Worm (Caenorhabditis elegans) whole organism, mixed stage, embryonic: ENCODE data around the gene C45H4.21.
"Not testable (repeated sequence)": the region's sequence is repeated elsewhere in the genome, so short reads cannot be mapped to it uniquely, and the experiment has no call there.

Experiments
- M03D4.4 ChIP-seq: sonication (generic microtip); optimal IDR thresholded peaks from 2 replicates; lab custom pipeline; 2017; ENCODE audit warnings: mild to moderate bottlenecking, missing genetic modification characterization, missing compliant biosample characterization
- bed-3 ChIP-seq: fragments of 200-800 bp; sonication (Bioruptor generic); optimal IDR thresholded peaks from 3 replicates; lab custom pipeline; 2018; ENCODE audit warnings: mild to moderate bottlenecking, missing genetic modification characterization, moderate library complexity, missing compliant biosample characterization
- blmp-1 ChIP-seq: fragments of 150-350 bp; optimal IDR thresholded peaks from 2 replicates; lab custom pipeline; 2014; ENCODE audit warnings: missing biosample characterization, missing genetic modification characterization
- ceh-39 ChIP-seq: fragments of 150-350 bp; optimal IDR thresholded peaks from 2 replicates; lab custom pipeline; 2014; ENCODE audit warnings: missing biosample characterization, missing genetic modification characterization
- ceh-43 ChIP-seq: fragments of 200-800 bp; sonication (Bioruptor generic); optimal IDR thresholded peaks from 2 replicates; lab custom pipeline; 2018; ENCODE audit warnings: mild to moderate bottlenecking, missing genetic modification characterization, moderate library complexity, missing compliant biosample characterization
- ces-1 ChIP-seq: fragments of 150-350 bp; optimal IDR thresholded peaks from 2 replicates; lab custom pipeline; 2014; ENCODE audit warnings: missing biosample characterization, missing genetic modification reagents, missing genetic modification characterization
- cnd-1 ChIP-seq: fragments of 200-800 bp; sonication (Bioruptor generic); optimal IDR thresholded peaks from 2 replicates; lab custom pipeline; 2018; ENCODE audit warnings: mild to moderate bottlenecking, missing genetic modification characterization, missing compliant biosample characterization
- drap-1 ChIP-seq: fragments of 200-800 bp; sonication (Bioruptor generic); optimal IDR thresholded peaks from 3 replicates; lab custom pipeline; 2018; ENCODE audit warnings: mild to moderate bottlenecking, missing genetic modification characterization, missing compliant biosample characterization
- elt-1 ChIP-seq: sonication (generic microtip); optimal IDR thresholded peaks from 2 replicates; lab custom pipeline; 2017; ENCODE audit warnings: missing genetic modification characterization, mild to moderate bottlenecking, missing compliant biosample characterization, antibody characterized with exemption, moderate library complexity, borderline replicate concordance; ENCODE audit not compliant: insufficient read depth
- elt-3 ChIP-seq: fragments of 150-350 bp; optimal IDR thresholded peaks from 2 replicates; lab custom pipeline; 2014; ENCODE audit warnings: missing biosample characterization, missing genetic modification characterization
- flh-1 ChIP-seq: fragments of 200-800 bp; sonication (Bioruptor generic); optimal IDR thresholded peaks from 2 replicates; lab custom pipeline; 2018; ENCODE audit warnings: mild to moderate bottlenecking, missing genetic modification characterization, moderate library complexity, missing compliant biosample characterization
- ham-2 ChIP-seq: fragments of 200-800 bp; sonication (Bioruptor generic); optimal IDR thresholded peaks from 2 replicates; lab custom pipeline; 2018; ENCODE audit warnings: mild to moderate bottlenecking, missing genetic modification characterization, missing compliant biosample characterization
- hlh-1 ChIP-seq: fragments of 150-350 bp; optimal IDR thresholded peaks from 2 replicates; lab custom pipeline; 2014; ENCODE audit warnings: missing biosample characterization, missing genetic modification reagents, missing genetic modification characterization
- lin-32 ChIP-seq: fragments of 200-800 bp; sonication (Bioruptor generic); optimal IDR thresholded peaks from 2 replicates; lab custom pipeline; 2018; ENCODE audit warnings: mild to moderate bottlenecking, missing genetic modification characterization, missing compliant biosample characterization
- lsy-2 ChIP-seq: fragments of 150-350 bp; optimal IDR thresholded peaks from 2 replicates; lab custom pipeline; 2014; ENCODE audit warnings: missing biosample characterization, missing genetic modification characterization
- mab-5 ChIP-seq: fragments of 150-350 bp; optimal IDR thresholded peaks from 2 replicates; lab custom pipeline; 2014; ENCODE audit warnings: missing biosample characterization, missing genetic modification characterization
- mep-1 ChIP-seq: fragments of 150-350 bp; optimal IDR thresholded peaks from 2 replicates; lab custom pipeline; 2017; ENCODE audit warnings: missing biosample characterization, missing genetic modification reagents, missing genetic modification characterization, inconsistent platforms
- mls-2 ChIP-seq: sonication (generic microtip); optimal IDR thresholded peaks from 2 replicates; lab custom pipeline; 2016; ENCODE audit warnings: mild to moderate bottlenecking, missing genetic modification characterization, moderate library complexity, missing compliant biosample characterization
- nhr-12 ChIP-seq: fragments of 150-350 bp; optimal IDR thresholded peaks from 2 replicates; lab custom pipeline; 2014; ENCODE audit warnings: missing biosample characterization, missing genetic modification characterization
- nhr-2 ChIP-seq: fragments of 150-350 bp; optimal IDR thresholded peaks from 2 replicates; lab custom pipeline; 2014; ENCODE audit warnings: missing biosample characterization, missing genetic modification characterization
- nhr-28 ChIP-seq: fragments of 150-350 bp; optimal IDR thresholded peaks from 2 replicates; lab custom pipeline; 2014; ENCODE audit warnings: missing biosample characterization, missing genetic modification characterization
- nhr-76 ChIP-seq: sonication (generic microtip); optimal IDR thresholded peaks from 2 replicates; lab custom pipeline; 2017; ENCODE audit warnings: missing biosample characterization, missing genetic modification characterization
- sem-2 ChIP-seq: fragments of 200-800 bp; sonication (Bioruptor generic); optimal IDR thresholded peaks from 2 replicates; lab custom pipeline; 2018; ENCODE audit warnings: mild to moderate bottlenecking, missing genetic modification characterization, missing compliant biosample characterization
- snpc-4 ChIP-seq: fragments of 150-350 bp; optimal IDR thresholded peaks from 2 replicates; lab custom pipeline; 2014; ENCODE audit warnings: missing biosample characterization, missing genetic modification characterization
- sptf-1 ChIP-seq: sonication (generic microtip); optimal IDR thresholded peaks from 2 replicates; lab custom pipeline; 2017; ENCODE audit warnings: mild to moderate bottlenecking, missing genetic modification characterization, moderate library complexity, missing compliant biosample characterization
- tbx-8 ChIP-seq: fragments of 200-800 bp; sonication (Bioruptor generic); optimal IDR thresholded peaks from 2 replicates; lab custom pipeline; 2018; ENCODE audit warnings: mild to moderate bottlenecking, missing genetic modification characterization, moderate library complexity, missing compliant biosample characterization
- unc-120 ChIP-seq: sonication (generic microtip); optimal IDR thresholded peaks from 2 replicates; lab custom pipeline; 2017; ENCODE audit warnings: missing genetic modification characterization, missing compliant biosample characterization; ENCODE audit not compliant: poor library complexity, severe bottlenecking
- unc-39 ChIP-seq: fragments of 150-350 bp; optimal IDR thresholded peaks from 2 replicates; lab custom pipeline; 2014; ENCODE audit warnings: missing biosample characterization, missing genetic modification characterization
- unc-62 ChIP-seq: fragments of 150-350 bp; optimal IDR thresholded peaks from 2 replicates; lab custom pipeline; 2014; ENCODE audit warnings: missing biosample characterization, missing genetic modification reagents, missing genetic modification characterization
- zip-8 ChIP-seq: fragments of 150-350 bp; optimal IDR thresholded peaks from 2 replicates; lab custom pipeline; 2014; ENCODE audit warnings: missing biosample characterization, missing genetic modification characterization
- ztf-11 ChIP-seq: fragments of 150-350 bp; optimal IDR thresholded peaks from 2 replicates; lab custom pipeline; 2014; ENCODE audit warnings: missing biosample characterization, missing genetic modification characterization

C45H4.21 gene

DNA sequence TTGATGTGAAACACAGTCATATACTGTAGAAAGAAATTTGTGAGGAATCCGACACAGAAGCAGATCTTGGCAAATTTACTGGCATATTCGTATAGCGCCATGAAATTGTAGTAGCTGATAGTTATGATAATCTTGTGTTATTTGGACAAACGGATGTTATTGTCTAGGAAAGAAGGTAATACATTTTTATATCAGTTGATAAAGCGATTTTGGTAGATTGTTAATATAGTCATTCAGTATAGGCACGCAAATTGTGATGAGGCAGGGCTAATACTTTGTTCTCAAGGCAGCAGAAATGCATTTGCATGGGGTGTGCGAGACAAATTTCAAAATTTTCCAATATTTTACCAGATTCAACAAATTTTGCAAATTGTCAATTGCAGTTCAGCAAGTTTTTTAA is 3.3 kb downstream of the C45H4.21 start, which contains the start of gene str-52:
str-52 (minus strand) TSS at position 101 of the 400 bp plus-strand sequence.
- TF ChIP-seq unc-39 (tag; lab: Kevin White, UChicago) (no peak), ces-1 (GFP tag; lab: Kevin White, UChicago) (no peak), nhr-76 (no peak), lin-32 (GFP tag; lab: Kevin White, UChicago) (no peak), sem-2 (GFP tag; lab: Kevin White, UChicago) (no peak), nhr-28 (no peak), ham-2 (no peak), bed-3 (GFP tag; lab: Kevin White, UChicago) (no peak), unc-62 (GFP tag; lab: Kevin White, UChicago) (no peak), cnd-1 (tag; lab: Kevin White, UChicago) (no peak), drap-1 (no peak), unc-120 (tag; lab: Kevin White, UChicago) (no peak), mab-5 (tag; lab: Kevin White, UChicago) (no peak), ztf-11 (tag; lab: Kevin White, UChicago) (no peak), mls-2 (tag; lab: Kevin White, UChicago) (no peak), tbx-8 (GFP tag; lab: Kevin White, UChicago) (no peak), nhr-12 (tag; lab: Kevin White, UChicago) (no peak)

ce11 chrV:2144408-2144807 is 4.9 kb downstream of the C45H4.21 start, which contains the start of gene F22F7.12:
TSS of gene F22F7.12 (minus strand) at chrV:2144508.
- TF ChIP-seq ham-2; elt-1; sem-2 (GFP tag; lab: Kevin White, UChicago): not testable (repeated sequence)
- TF ChIP-seq, all 35 proteins: peak for 0; not testable (repeated sequence) for 35

DNA sequence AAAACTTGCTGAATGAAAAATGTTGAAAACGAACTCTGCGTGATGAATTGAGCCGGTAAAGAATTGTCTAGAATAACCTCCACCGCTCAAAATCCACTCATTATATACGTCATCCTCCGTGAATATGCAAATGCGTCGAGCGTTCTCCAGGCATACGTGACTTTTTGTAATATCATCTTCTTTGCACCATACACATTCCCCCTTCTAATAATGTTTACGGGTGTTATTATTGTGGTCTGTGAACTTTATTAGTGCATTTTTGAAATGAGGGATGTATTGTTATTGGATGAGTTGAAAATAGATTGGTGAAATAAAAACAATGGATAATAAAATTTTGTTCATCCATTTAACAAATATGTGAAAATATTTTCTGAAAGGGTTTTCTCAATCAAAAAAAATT is 9.4 kb downstream of the C45H4.21 start, which contains the start of gene F22F7.7:
F22F7.7 (minus strand) TSS at position 125 of the 400 bp plus-strand sequence.
- no peak for TF ChIP-seq unc-62 (GFP tag; lab: Kevin White, UChicago)
- TF ChIP-seq ztf-11 (tag; lab: Kevin White, UChicago) = no peak
- TF ChIP-seq unc-39 (tag; lab: Kevin White, UChicago) = no peak
- no peak for TF ChIP-seq snpc-4 (tag; lab: Kevin White, UChicago)
- no peak for TF ChIP-seq M03D4.4 (tag; lab: Kevin White, UChicago)
- no peak for TF ChIP-seq hlh-1
- no peak for TF ChIP-seq flh-1
- no peak for TF ChIP-seq cnd-1 (tag; lab: Kevin White, UChicago)
- no peak for TF ChIP-seq nhr-76
- no peak for TF ChIP-seq nhr-2 (tag; lab: Kevin White, UChicago)
- no peak for TF ChIP-seq drap-1
- TF ChIP-seq ceh-43 = no peak
- no peak for TF ChIP-seq mep-1 (tag; lab: Kevin White, UChicago)
- TF ChIP-seq zip-8 = no peak
- no peak for TF ChIP-seq bed-3 (GFP tag; lab: Kevin White, UChicago)
- TF ChIP-seq lsy-2 (tag; lab: Kevin White, UChicago) = no peak
- no peak for TF ChIP-seq blmp-1
- no peak for TF ChIP-seq elt-3
- no peak for TF ChIP-seq tbx-8 (GFP tag; lab: Kevin White, UChicago)
- no peak for TF ChIP-seq lin-32 (GFP tag; lab: Kevin White, UChicago)
- TF ChIP-seq, all 35 proteins: peak for 0

DNA sequence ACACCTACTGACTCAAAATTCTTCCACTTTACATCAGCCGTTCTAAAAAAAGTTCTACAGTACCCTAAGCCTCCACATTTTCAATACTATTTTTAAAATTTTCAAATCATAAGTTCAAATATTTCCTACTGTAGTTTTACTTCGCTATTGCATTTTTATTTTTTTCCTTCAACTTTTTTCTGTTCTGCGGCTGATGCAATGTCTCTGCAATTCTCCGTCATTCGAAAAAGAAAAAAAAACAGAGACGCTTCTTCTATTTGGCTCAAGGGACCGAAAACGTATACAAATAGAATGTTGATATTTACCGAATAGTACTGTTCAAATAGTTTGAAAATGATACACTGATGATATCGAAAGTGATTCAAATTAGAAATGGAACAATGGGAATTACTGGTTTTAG is 11.0 kb downstream of the C45H4.21 start:
- TF ChIP-seq ztf-11 (tag; lab: Kevin White, UChicago) (no peak), lsy-2 (tag; lab: Kevin White, UChicago) (no peak), tbx-8 (GFP tag; lab: Kevin White, UChicago) (no peak), nhr-76 (no peak), elt-3 (no peak), sptf-1 (tag; lab: Kevin White, UChicago) (no peak), M03D4.4 (tag; lab: Kevin White, UChicago) (no peak), elt-1 (no peak), lin-32 (GFP tag; lab: Kevin White, UChicago) (no peak), ceh-39 (tag; lab: Kevin White, UChicago) (no peak), nhr-2 (tag; lab: Kevin White, UChicago) (no peak)

DNA sequence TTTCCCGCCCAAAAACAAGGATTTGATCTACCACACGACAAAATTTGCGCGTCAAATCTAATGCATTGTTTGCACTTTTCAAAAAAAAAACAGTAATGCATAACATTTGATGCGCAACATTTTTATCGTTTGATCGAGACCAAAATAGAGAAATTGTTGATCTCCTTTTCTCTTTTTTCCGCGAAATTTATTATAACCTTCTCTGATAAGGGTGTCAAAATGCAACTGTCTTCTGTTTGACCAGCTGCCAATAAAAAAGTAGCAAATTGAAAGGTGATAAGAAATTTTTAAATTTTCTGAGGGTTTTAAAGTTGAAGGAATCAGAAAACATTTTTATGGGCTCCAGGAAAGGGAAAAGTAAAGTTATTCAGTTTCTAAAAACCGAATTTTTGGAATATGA is 12.3 kb downstream of the C45H4.21 start:
- TF ChIP-seq flh-1 (no peak), nhr-2 (tag; lab: Kevin White, UChicago) (no peak), blmp-1 (no peak), mls-2 (tag; lab: Kevin White, UChicago) (no peak), nhr-28 (no peak), hlh-1 (no peak), sem-2 (GFP tag; lab: Kevin White, UChicago) (no peak), M03D4.4 (tag; lab: Kevin White, UChicago) (no peak), mab-5 (tag; lab: Kevin White, UChicago) (no peak), ceh-39 (tag; lab: Kevin White, UChicago) (no peak), lin-32 (GFP tag; lab: Kevin White, UChicago) (no peak), nhr-76 (no peak), lsy-2 (tag; lab: Kevin White, UChicago) (no peak), sptf-1 (tag; lab: Kevin White, UChicago) (no peak)
